Worm (Caenorhabditis elegans) whole organism, young adult: Measurements from ENCODE around the gene T28A8.2.

Experiments used
- B0019.2 ChIP-seq: fragments of 200-800 bp; sonication (Bioruptor generic); conservative IDR thresholded peaks from 2 replicates; pipeline ENCODE4 v1.3.6; 2022; ENCODE audit warnings: missing genetic modification reagents, missing genetic modification characterization, missing compliant biosample characterization
- D2030.7 ChIP-seq: fragments of 200-800 bp; sonication (Bioruptor generic); IDR thresholded peaks from 2 replicates; pipeline ENCODE4 v1.3.6; 2022; ENCODE audit warnings: missing genetic modification reagents, missing genetic modification characterization, missing compliant biosample characterization
- F33H1.4 ChIP-seq: fragments of 200-800 bp; sonication (Bioruptor generic); IDR thresholded peaks from 2 replicates; pipeline ENCODE4 v1.3.6; 2022; ENCODE audit warnings: missing genetic modification reagents, missing genetic modification characterization, missing compliant biosample characterization
- F39B2.1 ChIP-seq: fragments of 200-800 bp; sonication (Bioruptor generic); IDR thresholded peaks from 2 replicates; pipeline ENCODE4 v1.3.6; 2022; ENCODE audit warnings: missing genetic modification reagents, missing genetic modification characterization, missing compliant biosample characterization
- Y53F4B.3 ChIP-seq: fragments of 200-800 bp; sonication (Bioruptor generic); IDR thresholded peaks from 2 replicates; pipeline ENCODE4 v1.3.6; 2022; ENCODE audit warnings: missing genetic modification reagents, missing genetic modification characterization, missing compliant biosample characterization
- Y67H2A.10 ChIP-seq: fragments of 200-800 bp; sonication (Bioruptor generic); conservative IDR thresholded peaks from 2 replicates; pipeline ENCODE4 v1.3.6; 2022; ENCODE audit warnings: missing genetic modification reagents, missing genetic modification characterization, missing compliant biosample characterization
- Y95B8A.8 ChIP-seq: fragments of 200-800 bp; sonication (Bioruptor generic); IDR thresholded peaks from 2 replicates; pipeline ENCODE4 v1.3.6; 2022; ENCODE audit warnings: missing genetic modification reagents, missing genetic modification characterization, missing compliant biosample characterization
- aptf-3 ChIP-seq: fragments of 200-800 bp; sonication (Bioruptor generic); IDR thresholded peaks from 2 replicates; pipeline ENCODE4 v1.3.6; 2022; ENCODE audit warnings: missing genetic modification characterization, missing compliant biosample characterization
- attf-6 ChIP-seq: fragments of 200-800 bp; sonication (Bioruptor generic); IDR thresholded peaks from 2 replicates; pipeline ENCODE4 v1.3.6; 2022; ENCODE audit warnings: missing genetic modification reagents, missing genetic modification characterization, missing compliant biosample characterization
- bed-1 ChIP-seq: fragments of 200-800 bp; sonication (Bioruptor generic); IDR thresholded peaks from 2 replicates; pipeline ENCODE4 v1.3.6; 2022; ENCODE audit warnings: missing genetic modification reagents, missing genetic modification characterization, missing compliant biosample characterization
- cebp-2 ChIP-seq: fragments of 200-800 bp; sonication (Bioruptor generic); IDR thresholded peaks from 2 replicates; pipeline ENCODE4 v1.3.6; 2022; ENCODE audit warnings: missing genetic modification characterization, missing compliant biosample characterization
- ceh-40 ChIP-seq: fragments of 200-800 bp; sonication (Bioruptor generic); IDR thresholded peaks from 2 replicates; pipeline ENCODE4 v1.3.6; 2022; ENCODE audit warnings: missing genetic modification characterization, missing compliant biosample characterization
- dox-1 ChIP-seq: fragments of 200-800 bp; sonication (Bioruptor generic); IDR thresholded peaks from 2 replicates; pipeline ENCODE4 v1.3.6; 2022; ENCODE audit warnings: missing genetic modification reagents, missing genetic modification characterization, missing compliant biosample characterization
- egrh-3 ChIP-seq: fragments of 200-800 bp; sonication (Bioruptor generic); IDR thresholded peaks from 2 replicates; pipeline ENCODE4 v1.3.6; 2022; ENCODE audit warnings: missing genetic modification reagents, missing genetic modification characterization, missing compliant biosample characterization
- ekl-4 ChIP-seq: fragments of 200-800 bp; sonication (Bioruptor generic); IDR thresholded peaks from 2 replicates; pipeline ENCODE4 v1.3.6; 2022; ENCODE audit warnings: missing genetic modification reagents, missing genetic modification characterization, missing compliant biosample characterization
- hmg-1.2 ChIP-seq: fragments of 200-800 bp; sonication (Bioruptor generic); IDR thresholded peaks from 2 replicates; pipeline ENCODE4 v1.3.6; 2022; ENCODE audit warnings: missing genetic modification reagents, missing genetic modification characterization, missing compliant biosample characterization
- hsf-1 ChIP-seq: fragments of 200-800 bp; sonication (Bioruptor generic); IDR thresholded peaks from 2 replicates; pipeline ENCODE4 v1.3.6; 2022; ENCODE audit warnings: missing genetic modification reagents, missing genetic modification characterization, missing compliant biosample characterization
- let-526 ChIP-seq: fragments of 200-800 bp; sonication (Bioruptor generic); IDR thresholded peaks from 2 replicates; pipeline ENCODE4 v1.3.6; 2022; ENCODE audit warnings: missing genetic modification reagents, missing genetic modification characterization, missing compliant biosample characterization
- madf-3 ChIP-seq: fragments of 200-800 bp; sonication (Bioruptor generic); IDR thresholded peaks from 2 replicates; pipeline ENCODE4 v1.3.6; 2022; ENCODE audit warnings: missing genetic modification reagents, missing genetic modification characterization, missing compliant biosample characterization
- madf-6 ChIP-seq: fragments of 200-800 bp; sonication (Bioruptor generic); IDR thresholded peaks from 2 replicates; pipeline ENCODE4 v1.3.6; 2022; ENCODE audit warnings: missing genetic modification reagents, missing genetic modification characterization, missing compliant biosample characterization
- mcd-1 ChIP-seq: fragments of 200-800 bp; sonication (Bioruptor generic); IDR thresholded peaks from 2 replicates; pipeline ENCODE4 v1.3.6; 2022; ENCODE audit warnings: missing genetic modification reagents, missing genetic modification characterization, missing compliant biosample characterization
- nfyb-1 ChIP-seq: fragments of 200-800 bp; sonication (Bioruptor generic); IDR thresholded peaks from 2 replicates; pipeline ENCODE4 v1.3.6; 2022; ENCODE audit warnings: missing genetic modification reagents, missing genetic modification characterization, missing compliant biosample characterization
- pbrm-1 ChIP-seq: fragments of 200-800 bp; sonication (Bioruptor generic); IDR thresholded peaks from 2 replicates; pipeline ENCODE4 v1.3.6; 2022; ENCODE audit warnings: missing genetic modification reagents, missing genetic modification characterization, missing compliant biosample characterization
- rcor-1 ChIP-seq: fragments of 200-800 bp; sonication (Bioruptor generic); IDR thresholded peaks from 2 replicates; pipeline ENCODE4 v1.3.6; 2022; ENCODE audit warnings: missing genetic modification reagents, missing genetic modification characterization, missing compliant biosample characterization

Gene T28A8.2

ce11 chrIII:13447439-13447838, 48.0 kb downstream of the T28A8.2 start:
- TF ChIP-seq cebp-2 (GFP tag; lab: Robert Waterston, UW) (peak; percentile 18; the same call in 1 of the 2 replicates), Y67H2A.10 (GFP tag; lab: Robert Waterston, UW) (peak; percentile 65; the same call in 1 of the 2 replicates), nfyb-1 (GFP tag; lab: Robert Waterston, UW) (peak; percentile 87), hsf-1 (GFP tag; lab: Robert Waterston, UW) (peak; percentile 99), rcor-1 (peak; percentile 92), B0019.2 (peak; percentile 66; the same call in 1 of the 2 replicates), mcd-1 (GFP tag; lab: Robert Waterston, UW) (peak; percentile 32; the same call in 1 of the 2 replicates), dox-1 (GFP tag; lab: Robert Waterston, UW) (peak; percentile 99), aptf-3 (GFP tag; lab: Robert Waterston, UW) (peak; percentile 96), ceh-40 (GFP tag; lab: Robert Waterston, UW) (peak; percentile 93), pbrm-1 (GFP tag; lab: Robert Waterston, UW) (peak; percentile 90), ekl-4 (GFP tag; lab: Robert Waterston, UW) (peak; percentile 87), bed-1 (0 out of 2 replicates have a peak, but pooled peaks have one; percentile 45), Y95B8A.8 (GFP tag; lab: Robert Waterston, UW) (peak; percentile 47; the same call in 1 of the 2 replicates), attf-6 (peak; percentile 81), egrh-3 (GFP tag; lab: Robert Waterston, UW) (peak; percentile 69), let-526 (GFP tag; lab: Robert Waterston, UW) (peak; percentile 29; the same call in 1 of the 2 replicates), D2030.7 (peak; percentile 58), madf-6 (GFP tag; lab: Robert Waterston, UW) (peak; percentile 65), F39B2.1 (peak; percentile 86), hmg-1.2 (GFP tag; lab: Robert Waterston, UW) (0 out of 2 replicates have a peak, but pooled peaks have one; percentile 12), madf-3 (0 out of 2 replicates have a peak, but pooled peaks have one; percentile 7), F33H1.4 (GFP tag; lab: Robert Waterston, UW) (peak; percentile 40; the same call in 1 of the 2 replicates), Y53F4B.3 (peak; percentile 81)

- peak; percentile 91 for TF ChIP-seq hsf-1 (GFP tag; lab: Robert Waterston, UW)
Measured at ce11 chrIII:13446865-13447264, 48.6 kb downstream of the T28A8.2 start.
